Worm (Caenorhabditis elegans): ENCODE measurements around the gene sri-33.

DNA sequence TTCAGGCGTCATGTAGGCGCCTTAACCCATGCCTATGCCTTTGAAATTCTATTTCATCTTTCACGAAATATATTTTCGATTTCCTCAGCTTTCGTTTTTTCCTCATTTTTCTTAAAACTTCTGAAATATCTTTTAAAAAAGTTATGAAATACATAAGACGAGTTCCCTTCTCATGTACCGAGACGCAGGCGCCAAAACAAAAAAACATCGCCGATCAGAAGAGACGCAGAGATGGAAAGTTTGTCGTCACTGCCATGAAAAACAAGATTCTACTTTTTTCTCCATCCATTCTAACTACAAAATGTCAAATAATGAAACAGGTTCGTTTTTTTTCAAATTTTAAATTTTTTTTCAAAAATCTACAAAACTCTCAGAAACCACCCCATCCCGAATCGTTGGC, 27.6 kb downstream of the sri-33 start, which contains the start of gene chil-24:
- no peak for TF ChIP-seq dve-1 (tag; optimal IDR thresholded peaks at IDR 0.05)
- no peak for TF ChIP-seq F13H6.1 (tag; optimal IDR thresholded peaks at IDR 0.05)
- TF ChIP-seq tbx-2 (tag; optimal IDR thresholded peaks at IDR 0.05), result no peak
- TF ChIP-seq ceh-9 (tag; optimal IDR thresholded peaks at IDR 0.05), result no peak
- TF ChIP-seq ama-1 (optimal IDR thresholded peaks at IDR 0.05), result no peak
